Worm (Caenorhabditis elegans) whole organism, young adult: Measurements from ENCODE around the gene faxc-2.

ENCODE experiments used
- B0035.1 ChIP-seq: sonication (generic microtip); optimal IDR thresholded peaks from 2 replicates; lab custom pipeline; 2016; ENCODE audit warnings: missing genetic modification characterization, mild to moderate bottlenecking, missing compliant biosample characterization, missing genotype, missing genetic modification reagents
- B0336.3 ChIP-seq: fragments of 200-800 bp; sonication (Bioruptor generic); IDR thresholded peaks from 2 replicates; pipeline ENCODE4 v1.3.6; 2022; ENCODE audit warnings: missing genetic modification characterization, missing compliant biosample characterization
- D2030.7 ChIP-seq: fragments of 200-800 bp; sonication (Bioruptor generic); IDR thresholded peaks from 2 replicates; pipeline ENCODE4 v1.3.6; 2022; ENCODE audit warnings: missing genetic modification reagents, missing genetic modification characterization, missing compliant biosample characterization
- F10E7.11 ChIP-seq: sonication (generic microtip); optimal IDR thresholded peaks from 2 replicates; lab custom pipeline; 2017; ENCODE audit warnings: mild to moderate bottlenecking, missing genetic modification characterization, moderate library complexity, missing compliant biosample characterization
- F33H1.4 ChIP-seq: fragments of 200-800 bp; sonication (Bioruptor generic); IDR thresholded peaks from 2 replicates; pipeline ENCODE4 v1.3.6; 2022; ENCODE audit warnings: missing genetic modification reagents, missing genetic modification characterization, missing compliant biosample characterization
- F39B2.1 ChIP-seq: fragments of 200-800 bp; sonication (Bioruptor generic); IDR thresholded peaks from 2 replicates; pipeline ENCODE4 v1.3.6; 2022; ENCODE audit warnings: missing genetic modification reagents, missing genetic modification characterization, missing compliant biosample characterization
- T26A5.8 ChIP-seq: sonication (generic microtip); optimal IDR thresholded peaks from 2 replicates; lab custom pipeline; 2016; ENCODE audit warnings: missing genetic modification characterization, missing compliant biosample characterization
- Y56A3A.18 ChIP-seq: fragments of 200-800 bp; sonication (Bioruptor generic); IDR thresholded peaks from 2 replicates; pipeline ENCODE4 v1.3.6; 2022; ENCODE audit warnings: missing genetic modification reagents, missing genetic modification characterization, missing compliant biosample characterization
- Y79H2A.3 ChIP-seq: fragments of 200-800 bp; sonication (Bioruptor generic); conservative IDR thresholded peaks from 2 replicates; pipeline ENCODE4 v1.3.6; 2022; ENCODE audit warnings: missing genetic modification reagents, missing genetic modification characterization, missing compliant biosample characterization
- athp-1 ChIP-seq: sonication (generic microtip); optimal IDR thresholded peaks from 2 replicates; lab custom pipeline; 2017; ENCODE audit warnings: mild to moderate bottlenecking, missing genetic modification characterization, missing compliant biosample characterization
- attf-3 ChIP-seq: fragments of 200-800 bp; sonication (Bioruptor generic); conservative IDR thresholded peaks from 2 replicates; pipeline ENCODE4 v1.3.6; 2022; ENCODE audit warnings: missing genetic modification reagents, missing genetic modification characterization, missing compliant biosample characterization
- attf-5 ChIP-seq: fragments of 200-800 bp; sonication (Bioruptor generic); optimal IDR thresholded peaks from 2 replicates; lab custom pipeline; 2018; ENCODE audit warnings: mild to moderate bottlenecking, missing genetic modification characterization, missing compliant biosample characterization
- bed-2 ChIP-seq: fragments of 200-800 bp; sonication (Bioruptor generic); IDR thresholded peaks from 2 replicates; pipeline ENCODE4 v1.3.6; 2022; ENCODE audit warnings: missing genetic modification reagents, missing genetic modification characterization, missing compliant biosample characterization
- cebp-1 ChIP-seq, 2 experiments: fragments of 200-800 bp in 1 of 2; sonication (Bioruptor generic) in 1 of 2; sonication (generic microtip) in 1 of 2; IDR thresholded peaks in 1 of 2; optimal IDR thresholded peaks in 1 of 2; 2 replicates each; pipeline versions ENCODE4 v1.3.6 to Lab custom; 2017 to 2022; ENCODE audit warnings: missing compliant biosample characterization in 2 of 2, missing genetic modification characterization in 2 of 2, mild to moderate bottlenecking in 1 of 2, missing genetic modification reagents in 1 of 2, moderate library complexity in 1 of 2
- ceh-79 ChIP-seq: sonication (generic microtip); optimal IDR thresholded peaks from 2 replicates; lab custom pipeline; 2017; ENCODE audit warnings: mild to moderate bottlenecking, missing genetic modification characterization, missing compliant biosample characterization
- ceh-91 ChIP-seq: fragments of 200-800 bp; sonication (Bioruptor generic); IDR thresholded peaks from 2 replicates; pipeline ENCODE4 v1.3.6; 2022; ENCODE audit warnings: missing genetic modification reagents, missing genetic modification characterization, missing compliant biosample characterization
- egrh-3 ChIP-seq: fragments of 200-800 bp; sonication (Bioruptor generic); IDR thresholded peaks from 2 replicates; pipeline ENCODE4 v1.3.6; 2022; ENCODE audit warnings: missing genetic modification reagents, missing genetic modification characterization, missing compliant biosample characterization
- gei-17 ChIP-seq: fragments of 200-800 bp; sonication (Bioruptor generic); optimal IDR thresholded peaks from 2 replicates; lab custom pipeline; 2018; ENCODE audit warnings: mild to moderate bottlenecking, missing genetic modification characterization, missing compliant biosample characterization
- hlh-12 ChIP-seq: sonication (generic microtip); optimal IDR thresholded peaks from 2 replicates; lab custom pipeline; 2016; ENCODE audit warnings: missing genetic modification characterization, missing compliant biosample characterization
- hmg-1.2 ChIP-seq: fragments of 200-800 bp; sonication (Bioruptor generic); IDR thresholded peaks from 2 replicates; pipeline ENCODE4 v1.3.6; 2022; ENCODE audit warnings: missing genetic modification reagents, missing genetic modification characterization, missing compliant biosample characterization
- hmg-20 ChIP-seq: fragments of 200-800 bp; sonication (Bioruptor generic); IDR thresholded peaks from 2 replicates; pipeline ENCODE4 v1.3.6; 2022; ENCODE audit warnings: missing genetic modification reagents, missing genetic modification characterization, missing compliant biosample characterization
- let-526 ChIP-seq: fragments of 200-800 bp; sonication (Bioruptor generic); IDR thresholded peaks from 2 replicates; pipeline ENCODE4 v1.3.6; 2022; ENCODE audit warnings: missing genetic modification reagents, missing genetic modification characterization, missing compliant biosample characterization
- lin-26 ChIP-seq: fragments of 200-800 bp; sonication (Bioruptor generic); IDR thresholded peaks from 2 replicates; pipeline ENCODE4 v1.3.6; 2022; ENCODE audit warnings: missing genetic modification reagents, missing genetic modification characterization, missing compliant biosample characterization
- lin-40 ChIP-seq: sonication (generic microtip); optimal IDR thresholded peaks from 2 replicates; lab custom pipeline; 2016; ENCODE audit warnings: missing genetic modification characterization, mild to moderate bottlenecking, missing compliant biosample characterization, missing genotype, missing genetic modification reagents
- lir-1 ChIP-seq: fragments of 200-800 bp; sonication (Bioruptor generic); conservative IDR thresholded peaks from 2 replicates; pipeline ENCODE4 v1.3.6; 2022; ENCODE audit warnings: missing genetic modification reagents, missing genetic modification characterization, missing compliant biosample characterization
- lsl-1 ChIP-seq: fragments of 200-800 bp; sonication (Bioruptor generic); optimal IDR thresholded peaks from 2 replicates; lab custom pipeline; 2018; ENCODE audit warnings: mild to moderate bottlenecking, missing genetic modification characterization, moderate library complexity, missing compliant biosample characterization
- madf-10 ChIP-seq: sonication (generic microtip); optimal IDR thresholded peaks from 2 replicates; lab custom pipeline; 2016; ENCODE audit warnings: mild to moderate bottlenecking, missing genetic modification characterization, missing compliant biosample characterization
- madf-8 ChIP-seq: fragments of 200-800 bp; sonication (Bioruptor generic); conservative IDR thresholded peaks from 2 replicates; pipeline ENCODE4 v1.3.6; 2022; ENCODE audit warnings: missing genetic modification reagents, missing genetic modification characterization, missing compliant biosample characterization
- mes-4 ChIP-seq: sonication (generic microtip); optimal IDR thresholded peaks from 2 replicates; lab custom pipeline; 2016; ENCODE audit warnings: missing genotype, missing genetic modification characterization, missing compliant biosample characterization
- nhr-120 ChIP-seq: fragments of 200-800 bp; sonication (Bioruptor generic); IDR thresholded peaks from 2 replicates; pipeline ENCODE4 v1.3.6; 2022; ENCODE audit warnings: missing genetic modification characterization, missing compliant biosample characterization
- nhr-80 ChIP-seq: sonication (generic microtip); optimal IDR thresholded peaks from 2 replicates; lab custom pipeline; 2016; ENCODE audit warnings: missing genetic modification characterization, missing compliant biosample characterization
- nhr-90 ChIP-seq: sonication (generic microtip); optimal IDR thresholded peaks from 2 replicates; lab custom pipeline; 2016; ENCODE audit warnings: missing genotype, mild to moderate bottlenecking, missing genetic modification characterization, missing compliant biosample characterization
- pbrm-1 ChIP-seq: fragments of 200-800 bp; sonication (Bioruptor generic); IDR thresholded peaks from 2 replicates; pipeline ENCODE4 v1.3.6; 2022; ENCODE audit warnings: missing genetic modification reagents, missing genetic modification characterization, missing compliant biosample characterization
- pha-4 ChIP-seq: fragments of 150-350 bp; sonication (generic microtip); optimal IDR thresholded peaks from 2 replicates; lab custom pipeline; 2014; ENCODE audit warnings: missing biosample characterization, missing genetic modification reagents, missing genetic modification characterization
- rec-8 ChIP-seq, 2 experiments: sonication (generic microtip); optimal IDR thresholded peaks; 2 replicates each; lab custom pipeline; 2016; ENCODE audit warnings: mild to moderate bottlenecking in 2 of 2, missing genetic modification characterization in 2 of 2, missing genetic modification reagents in 2 of 2, missing genotype in 2 of 2, missing biosample characterization in 1 of 2, missing compliant biosample characterization in 1 of 2, moderate library complexity in 1 of 2
- sdz-38 ChIP-seq: sonication (generic microtip); optimal IDR thresholded peaks from 2 replicates; lab custom pipeline; 2016; ENCODE audit warnings: missing genotype, missing genetic modification characterization, missing compliant biosample characterization
- snpc-3.4 ChIP-seq: sonication (generic microtip); optimal IDR thresholded peaks from 2 replicates; lab custom pipeline; 2017; ENCODE audit warnings: missing genetic modification characterization, mild to moderate bottlenecking, missing compliant biosample characterization, antibody characterized with exemption, moderate library complexity, missing genotype, missing genetic modification reagents
- snpc-4 ChIP-seq, 5 experiments: fragments of 150-350 bp in 1 of 5; sonication (generic microtip) in 4 of 5; optimal IDR thresholded peaks; 2 replicates each; lab custom pipeline; 2014 to 2018; ENCODE audit warnings: missing genetic modification characterization in 5 of 5, missing biosample characterization in 3 of 5, antibody characterized with exemption in 2 of 5, mild to moderate bottlenecking in 2 of 5, missing compliant biosample characterization in 2 of 5, missing genotype in 2 of 5, moderate library complexity in 2 of 5, missing genetic modification reagents in 1 of 5
- tlf-1 ChIP-seq: fragments of 200-800 bp; sonication (Bioruptor generic); optimal IDR thresholded peaks from 2 replicates; lab custom pipeline; 2018; ENCODE audit warnings: mild to moderate bottlenecking, missing genetic modification characterization, missing compliant biosample characterization
- xnd-1 ChIP-seq: sonication (generic microtip); optimal IDR thresholded peaks from 2 replicates; lab custom pipeline; 2016; ENCODE audit warnings: missing genotype, missing genetic modification reagents, missing genetic modification characterization, missing compliant biosample characterization
- zfh-2 ChIP-seq: fragments of 200-800 bp; sonication (Bioruptor generic); conservative IDR thresholded peaks from 2 replicates; pipeline ENCODE4 v1.3.6; 2022; ENCODE audit warnings: missing genetic modification reagents, missing genetic modification characterization, missing compliant biosample characterization
- zim-3 ChIP-seq: sonication (generic microtip); optimal IDR thresholded peaks from 2 replicates; lab custom pipeline; 2017; ENCODE audit warnings: mild to moderate bottlenecking, missing genetic modification characterization, moderate library complexity, missing compliant biosample characterization
- ztf-28 ChIP-seq: fragments of 200-800 bp; sonication (Bioruptor generic); IDR thresholded peaks from 2 replicates; pipeline ENCODE4 v1.3.6; 2022; ENCODE audit warnings: missing genetic modification reagents, missing genetic modification characterization, missing compliant biosample characterization

The faxc-2 gene

DNA sequence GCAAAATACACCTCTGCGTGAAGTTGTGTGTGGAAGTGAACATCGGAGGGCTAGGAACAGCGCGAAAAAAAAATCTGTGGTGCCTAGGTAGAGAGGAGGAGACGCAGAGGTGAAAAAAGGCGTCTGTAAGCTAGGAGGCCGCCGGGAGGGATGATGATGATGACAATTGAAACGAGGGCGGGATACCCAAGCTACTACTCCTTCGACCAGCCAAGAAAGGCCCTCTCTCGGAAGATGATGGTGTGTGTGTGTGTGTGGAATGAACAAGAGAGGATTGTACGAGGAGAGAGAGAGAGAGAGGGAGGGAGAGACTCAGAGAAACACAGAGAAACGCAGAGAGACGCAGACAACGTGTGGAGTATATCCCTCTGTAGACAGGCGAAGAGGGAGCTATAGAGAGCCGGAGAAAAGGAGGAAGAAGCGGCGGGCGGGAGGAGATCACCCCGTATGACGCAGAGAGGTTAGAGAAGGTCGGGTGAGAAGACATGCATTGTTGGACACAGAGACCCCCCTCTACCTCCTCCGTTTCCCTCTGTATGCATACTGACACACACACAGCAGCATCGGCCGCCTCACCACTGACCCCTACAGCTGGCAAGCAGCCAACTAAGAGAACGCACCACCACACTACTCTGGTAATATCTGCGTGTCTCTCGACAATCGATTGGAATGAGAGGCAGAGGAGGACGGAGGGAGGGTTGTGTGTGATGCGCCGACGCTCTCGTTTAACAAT lies 26.0 kb downstream of the faxc-2 start (continued):
- TF ChIP-seq gei-17 (GFP tag; lab: Kevin White, UChicago) (peak; percentile 19), snpc-3.4 (tag; lab: Kevin White, UChicago) (no peak), zim-3 (tag; lab: Kevin White, UChicago) (no peak), mes-4 (tag; lab: Kevin White, UChicago) (no peak), egrh-3 (peak; percentile 84), zfh-2 (peak; percentile 99), lir-1 (GFP tag; lab: Robert Waterston, UW) (peak; percentile 40; the same call in 1 of the 2 replicates), hmg-1.2 (GFP tag; lab: Robert Waterston, UW) (peak; percentile 84), ztf-28 (no peak), bed-2 (GFP tag; lab: Robert Waterston, UW) (0 out of 2 replicates have a peak, but pooled peaks have one; percentile 30), nhr-80 (tag; lab: Kevin White, UChicago) (peak; percentile 75), athp-1 (no peak), tlf-1 (GFP tag; lab: Kevin White, UChicago) (peak; percentile 4), lin-26 (GFP tag; lab: Robert Waterston, UW) (peak; percentile 47; the same call in 1 of the 2 replicates), lin-40 (peak; percentile 84), attf-5 (GFP tag; lab: Kevin White, UChicago) (peak; percentile 77)

ce11 chrII:13337959-13338358 lies 28.9 kb downstream of the faxc-2 start, which contains the start of gene mrpl-20:
mrpl-20 (plus strand) TSS chrII:13338281.
- TF ChIP-seq D2030.7 (GFP tag; lab: Robert Waterston, UW) (no peak), hmg-1.2 (GFP tag; lab: Robert Waterston, UW) (peak; percentile 96), ceh-79 (tag; lab: Kevin White, UChicago) (no peak), hlh-12 (tag; lab: Kevin White, UChicago) (no peak), attf-3 (GFP tag; lab: Robert Waterston, UW) (peak; percentile 93), T26A5.8 (no peak)

- TF ChIP-seq cebp-1 (GFP tag; IDR thresholded peaks at IDR 0.05; lab: Robert Waterston, UW): no peak
- no peak for TF ChIP-seq cebp-1 (tag; optimal IDR thresholded peaks at IDR 0.05; lab: Kevin White, UChicago)
- TF ChIP-seq pha-4 (tag; lab: Kevin White, UChicago): no peak
- TF ChIP-seq ceh-91 (GFP tag; lab: Robert Waterston, UW): peak; percentile 30; the same call in 1 of the 2 replicates
- TF ChIP-seq madf-10: no peak
- no peak for TF ChIP-seq let-526
- TF ChIP-seq B0035.1 (tag; lab: Kevin White, UChicago): no peak
- no peak for TF ChIP-seq snpc-4 (GFP tag; optimal IDR thresholded peaks at IDR 0.05; lab: Kevin White, UChicago)
- TF ChIP-seq snpc-4 (tag; optimal IDR thresholded peaks at IDR 0.05; lab: Kevin White, UChicago): no peak
- no peak for TF ChIP-seq pbrm-1
- TF ChIP-seq lsl-1 (GFP tag; lab: Kevin White, UChicago): peak; percentile 81
- no peak for TF ChIP-seq Y79H2A.3
- no peak for TF ChIP-seq hmg-20 (GFP tag; lab: Robert Waterston, UW)
- no peak; the same call in 1 of the 2 replicates for TF ChIP-seq madf-8 (GFP tag; lab: Robert Waterston, UW)
- no peak for TF ChIP-seq nhr-120 (GFP tag; lab: Robert Waterston, UW)
- no peak for TF ChIP-seq Y56A3A.18 (GFP tag; lab: Robert Waterston, UW)
- TF ChIP-seq xnd-1 (tag; lab: Kevin White, UChicago): peak; percentile 31
- no peak for TF ChIP-seq F10E7.11 (tag; lab: Kevin White, UChicago)
- 0 out of 2 replicates have a peak, but pooled peaks have one; percentile 13 for TF ChIP-seq attf-3 (GFP tag; lab: Robert Waterston, UW)
- no peak for TF ChIP-seq sdz-38
- no peak for TF ChIP-seq nhr-90 (tag; lab: Kevin White, UChicago)
- no peak for TF ChIP-seq rec-8 (tag; optimal IDR thresholded peaks at IDR 0.05; lab: Kevin White, UChicago)
- TF ChIP-seq D2030.7 (GFP tag; lab: Robert Waterston, UW): peak; percentile 15; the same call in 1 of the 2 replicates
- no peak for TF ChIP-seq ztf-28
- no peak for TF ChIP-seq B0336.3 (GFP tag; lab: Robert Waterston, UW)
- TF ChIP-seq F39B2.1: no peak
- TF ChIP-seq F33H1.4 (GFP tag; lab: Robert Waterston, UW): peak; percentile 68
These were observed 30.9 kb downstream of the faxc-2 start for ce11 chrII:13339984-13340383.
